Worm (Caenorhabditis elegans): ENCODE data around the gene ZC239.20.

Gene ZC239.20

DNA sequence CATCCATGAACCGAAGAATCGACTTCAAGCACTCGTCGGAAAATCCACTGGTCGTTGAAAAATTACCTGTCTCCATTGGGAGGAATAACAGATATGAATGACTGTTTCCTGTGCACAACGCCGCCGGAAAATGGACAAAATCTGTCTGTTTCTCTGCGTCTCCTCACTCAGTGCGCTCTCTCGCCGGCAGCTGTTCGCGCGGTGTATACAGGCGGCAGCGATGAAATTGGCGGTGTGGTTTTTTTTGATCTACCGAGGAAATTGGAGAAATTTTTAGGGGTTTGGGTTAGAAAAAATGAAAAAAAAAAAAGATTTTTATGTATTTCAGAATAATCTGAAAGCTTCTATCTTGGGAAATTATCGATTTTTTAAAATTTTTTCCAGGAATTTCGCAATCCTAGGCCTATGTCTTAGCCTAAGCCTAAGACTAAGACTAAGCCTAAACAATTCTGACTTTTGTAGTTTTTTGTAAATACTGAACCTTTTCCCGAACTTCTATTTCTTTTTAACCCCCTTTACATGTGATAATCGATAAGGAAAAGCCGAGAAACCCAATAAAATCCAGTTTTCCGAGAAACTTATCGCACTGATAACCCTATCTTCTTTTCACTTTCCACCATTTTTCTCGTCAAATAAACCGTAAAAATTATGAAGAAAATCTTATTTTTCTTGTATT lies 41.9 kb upstream of the ZC239.20 start, which contains the start of the genes fbxc-50 and C17F4.2:
Gene fbxc-50 (minus strand): TSS at position 81 of the 676 bp plus-strand sequence.
Gene C17F4.2 (plus strand): TSS at position 626 of the 676 bp plus-strand sequence.
- TF ChIP-seq ceh-45 (GFP tag; IDR thresholded peaks at IDR 0.05) (no peak), fax-1 (tag; optimal IDR thresholded peaks at IDR 0.05) (no peak), ets-4 (tag; optimal IDR thresholded peaks at IDR 0.05) (no peak), ceh-18 (tag; optimal IDR thresholded peaks at IDR 0.05) (no peak), hlh-6 (tag; optimal IDR thresholded peaks at IDR 0.05) (no peak), pha-2 (tag; optimal IDR thresholded peaks at IDR 0.05) (no peak), K02D7.2 (tag; optimal IDR thresholded peaks at IDR 0.05) (no peak), ceh-9 (tag; optimal IDR thresholded peaks at IDR 0.05) (no peak), ama-1 (optimal IDR thresholded peaks at IDR 0.05) (no peak), ceh-14 (tag; optimal IDR thresholded peaks at IDR 0.05) (no peak), ztf-16 (tag; optimal IDR thresholded peaks at IDR 0.05) (no peak), ceh-30 (tag; optimal IDR thresholded peaks at IDR 0.05) (no peak), ref-2 (tag; optimal IDR thresholded peaks at IDR 0.05) (no peak), eyg-1 (tag; optimal IDR thresholded peaks at IDR 0.05) (no peak), elt-4 (tag; optimal IDR thresholded peaks at IDR 0.05) (no peak), tbx-7 (tag; optimal IDR thresholded peaks at IDR 0.05) (no peak), elt-2 (tag; optimal IDR thresholded peaks at IDR 0.05) (no peak), gmeb-2 (tag; optimal IDR thresholded peaks at IDR 0.05) (no peak), fkh-6 (tag; optimal IDR thresholded peaks at IDR 0.05) (no peak), ttx-3 (tag; optimal IDR thresholded peaks at IDR 0.05) (no peak)

ce11 chrII:3247556-3247955 lies 41.2 kb upstream of the ZC239.20 start:
- TF ChIP-seq ceh-9 (tag; optimal IDR thresholded peaks at IDR 0.05) (no peak), che-1 (tag; optimal IDR thresholded peaks at IDR 0.05) (no peak), odd-2 (tag; optimal IDR thresholded peaks at IDR 0.05) (no peak), ceh-48 (tag; optimal IDR thresholded peaks at IDR 0.05) (no peak), unc-86 (tag; optimal IDR thresholded peaks at IDR 0.05) (no peak), T23F11.4 (GFP tag; optimal IDR thresholded peaks at IDR 0.05) (no peak)

- TF ChIP-seq fkh-10 (GFP tag; optimal IDR thresholded peaks at IDR 0.05) (no peak), unc-55 (GFP tag; optimal IDR thresholded peaks at IDR 0.05) (no peak), pag-3 (tag; optimal IDR thresholded peaks at IDR 0.05; ENCODE audit: borderline replicate concordance) (no peak), ceh-30 (tag; optimal IDR thresholded peaks at IDR 0.05) (no peak), dmd-4 (tag; optimal IDR thresholded peaks at IDR 0.05; ENCODE audit: borderline replicate concordance) (no peak), hlh-13 (GFP tag; optimal IDR thresholded peaks at IDR 0.05) (no peak), syd-9 (tag; optimal IDR thresholded peaks at IDR 0.05) (no peak), madf-2 (tag; optimal IDR thresholded peaks at IDR 0.05) (no peak), unc-3 (GFP tag; conservative IDR thresholded peaks at IDR 0.05) (no peak), unc-3 (tag; optimal IDR thresholded peaks at IDR 0.05) (no peak), ceh-45 (GFP tag; IDR thresholded peaks at IDR 0.05) (no peak), unc-42 (tag; optimal IDR thresholded peaks at IDR 0.05) (no peak), ets-4 (tag; optimal IDR thresholded peaks at IDR 0.05) (no peak), ama-1 (optimal IDR thresholded peaks at IDR 0.05) (no peak), K09A11.1 (tag; optimal IDR thresholded peaks at IDR 0.05; ENCODE audit: insufficient read depth) (no peak), nhr-11 (tag; optimal IDR thresholded peaks at IDR 0.05) (no peak), unc-86 (tag; optimal IDR thresholded peaks at IDR 0.05) (no peak)
These were observed 39.5 kb upstream of the ZC239.20 start, which contains the start of gene C17F4.7 for ce11 chrII:3245836-3246235. Gene C17F4.7 (minus strand): TSS chrII:3246015.

DNA sequence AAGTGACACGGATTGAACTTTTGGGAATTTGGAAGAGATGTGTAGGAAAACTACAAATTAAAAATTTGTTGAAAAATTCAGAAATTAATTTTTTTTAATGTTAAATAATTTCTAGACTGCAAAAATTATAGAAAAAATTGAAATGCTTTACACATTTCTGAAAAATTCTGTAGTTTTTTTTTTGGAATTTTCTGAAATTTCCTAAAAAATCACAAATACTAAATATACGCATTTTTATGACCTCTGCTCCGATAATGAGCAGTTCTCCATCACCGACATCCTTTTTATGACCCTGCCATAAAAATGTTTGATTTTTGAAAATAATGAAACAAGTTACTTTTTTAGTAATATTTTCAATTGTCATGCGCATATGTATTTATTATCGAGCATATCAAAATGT lies 38.4 kb upstream of the ZC239.20 start:
- TF ChIP-seq ets-4 (tag; optimal IDR thresholded peaks at IDR 0.05): no peak
- no peak for TF ChIP-seq sox-2 (GFP tag; IDR thresholded peaks at IDR 0.05)
- TF ChIP-seq ceh-34 (tag; optimal IDR thresholded peaks at IDR 0.05): no peak
- no peak for TF ChIP-seq lin-11 (tag; optimal IDR thresholded peaks at IDR 0.05)
- TF ChIP-seq madf-2 (tag; optimal IDR thresholded peaks at IDR 0.05): no peak
- no peak for TF ChIP-seq fkh-10 (GFP tag; optimal IDR thresholded peaks at IDR 0.05)

Measured in whole organism, late embryonic.